Worm (Caenorhabditis elegans): ENCODE results near the gene F14F9.6.

DNA sequence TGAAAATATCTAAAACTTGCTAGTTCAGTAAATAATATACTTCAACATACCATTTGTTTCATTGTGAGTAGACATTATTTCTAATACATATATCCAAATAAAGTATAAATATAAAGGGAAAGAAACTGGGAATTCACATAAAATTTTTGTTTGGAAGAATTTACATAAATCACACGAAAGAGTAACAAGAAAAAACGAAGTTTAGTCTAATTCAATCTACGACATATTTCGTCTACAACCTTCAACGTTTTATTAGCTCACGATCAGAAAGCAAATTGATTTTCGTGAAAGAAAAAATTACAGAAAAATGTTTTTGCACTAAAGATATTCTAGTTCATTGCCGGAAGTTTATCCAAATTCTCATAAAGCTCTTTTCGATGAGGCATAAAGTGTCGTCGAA, 49.3 kb downstream of the F14F9.6 start, which contains the start of gene C04F5.2:
- no peak for TF ChIP-seq mep-1 (tag; optimal IDR thresholded peaks at IDR 0.05)
- no peak for TF ChIP-seq hlh-1 (tag; optimal IDR thresholded peaks at IDR 0.05)
- TF ChIP-seq bed-3 (GFP tag; optimal IDR thresholded peaks at IDR 0.05): no peak
- TF ChIP-seq flh-1 (GFP tag; optimal IDR thresholded peaks at IDR 0.05): no peak
- TF ChIP-seq snpc-4 (tag; optimal IDR thresholded peaks at IDR 0.05): no peak
- no peak for TF ChIP-seq unc-62 (GFP tag; optimal IDR thresholded peaks at IDR 0.05)
- no peak for TF ChIP-seq blmp-1 (tag; optimal IDR thresholded peaks at IDR 0.05)
- no peak for TF ChIP-seq lsy-2 (tag; optimal IDR thresholded peaks at IDR 0.05)
- TF ChIP-seq zip-8 (tag; optimal IDR thresholded peaks at IDR 0.05): no peak
- TF ChIP-seq nhr-28 (tag; optimal IDR thresholded peaks at IDR 0.05): no peak
